Fruit fly (Drosophila melanogaster) whole organism, pupa: ENCODE measurements around the gene Cpr72Ec.

Experiments
- CG10348 ChIP-seq: fragments of 200-800 bp; sonication (Bioruptor generic); IDR thresholded peaks from 2 replicates; pipeline ENCODE4 v1.3.6; 2022; ENCODE audit warnings: missing biosample characterization, missing genetic modification characterization
- CG15710 ChIP-seq: fragments of 200-800 bp; sonication (Bioruptor generic); optimal IDR thresholded peaks from 2 replicates; lab custom pipeline; 2018; ENCODE audit warnings: missing biosample characterization, mild to moderate bottlenecking, missing genetic modification characterization, moderate library complexity
- CG17806 ChIP-seq: fragments of 200-800 bp; sonication (Bioruptor generic); optimal IDR thresholded peaks from 2 replicates; lab custom pipeline; 2018; ENCODE audit warnings: missing biosample characterization, mild to moderate bottlenecking, missing genetic modification characterization, moderate library complexity
- CG32121 ChIP-seq: fragments of 200-800 bp; sonication (Bioruptor generic); IDR thresholded peaks from 2 replicates; pipeline ENCODE4 v1.3.6; 2022; ENCODE audit warnings: missing biosample characterization, missing genetic modification characterization
- CG4496 ChIP-seq: fragments of 200-800 bp; sonication (Bioruptor generic); IDR thresholded peaks from 3 replicates; pipeline ENCODE4 v1.3.6; 2022; ENCODE audit warnings: missing biosample characterization, missing genetic modification characterization
- D1 ChIP-seq: fragments of 200-800 bp; sonication (Bioruptor generic); optimal IDR thresholded peaks from 2 replicates; lab custom pipeline; 2018; ENCODE audit warnings: missing biosample characterization, mild to moderate bottlenecking, missing genetic modification characterization, moderate library complexity
- Pif1A ChIP-seq: fragments of 200-800 bp; sonication (Bioruptor generic); optimal IDR thresholded peaks from 3 replicates; lab custom pipeline; 2016; ENCODE audit warnings: missing biosample characterization, missing genetic modification characterization
- fd96Ca ChIP-seq: fragments of 200-800 bp; sonication (Bioruptor generic); IDR thresholded peaks from 3 replicates; pipeline ENCODE4 v1.3.6; 2022; ENCODE audit warnings: missing biosample characterization, missing genetic modification characterization

DNA sequence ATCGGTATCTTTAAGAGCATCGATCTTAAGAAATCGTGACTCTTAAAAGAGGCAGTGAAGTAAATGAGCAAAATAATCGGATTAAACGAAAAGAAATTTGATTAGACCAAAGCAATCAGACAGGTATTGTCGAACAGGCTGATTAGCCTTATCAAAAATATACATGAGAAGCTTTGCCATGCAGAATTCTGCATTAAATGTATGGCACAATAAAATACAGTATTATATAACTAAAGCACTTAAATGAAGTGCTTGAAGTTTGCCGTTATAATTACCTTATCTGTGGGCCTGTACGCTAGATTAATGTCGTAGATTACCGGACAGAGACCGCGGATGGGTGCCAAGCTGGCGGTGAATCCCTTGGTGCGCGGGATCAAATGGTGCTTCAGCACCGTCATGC, 15.9 kb upstream of the Cpr72Ec start:
- TF ChIP-seq fd96Ca (GFP tag; lab: Robert Waterston, UW) (no peak), Pif1A (no peak), D1 (tag; lab: Kevin White, UChicago) (no peak), CG15710 (tag; lab: Kevin White, UChicago) (no peak), CG32121 (GFP tag; lab: Robert Waterston, UW) (no peak), CG4496 (no peak), CG17806 (tag; lab: Kevin White, UChicago) (no peak), CG10348 (GFP tag; lab: Robert Waterston, UW) (no peak)
